Fruit fly (Drosophila melanogaster) whole organism, prepupa: ENCODE measurements around the gene nudE.

Source experiments
- CG11902 ChIP-seq: fragments of 200-800 bp; sonication (Bioruptor generic); optimal IDR thresholded peaks from 3 replicates; lab custom pipeline; 2016; ENCODE audit warnings: missing biosample characterization, missing genetic modification characterization
- Eip75B ChIP-seq: fragments of 200-800 bp; sonication (Bioruptor generic); optimal IDR thresholded peaks from 3 replicates; lab custom pipeline; 2016; ENCODE audit warnings: missing biosample characterization, missing genetic modification characterization
- Ets21C ChIP-seq: fragments of 200-800 bp; sonication (Bioruptor generic); optimal IDR thresholded peaks from 3 replicates; lab custom pipeline; 2016; ENCODE audit warnings: missing biosample characterization, missing genetic modification characterization

dm6 chr3L:9872035-9872434, 27.0 kb upstream of the nudE start:
- no peak for TF ChIP-seq Ets21C (GFP tag; lab: Kevin White, UChicago)
- TF ChIP-seq CG11902 (GFP tag; lab: Kevin White, UChicago) = no peak
- no peak for TF ChIP-seq Eip75B
